Worm (Caenorhabditis elegans): Measurements from ENCODE around the gene abhd-3.1.
A peak's percentile ranks its signal among the peaks of the same experiment; 100 is the strongest.

The abhd-3.1 gene

ce11 chrV:19955171-19955570 lies at the start of gene abhd-3.1:
Gene abhd-3.1 (plus strand): TSS chrV:19955488.
- TF ChIP-seq ztf-29 (GFP tag; IDR thresholded peaks at IDR 0.05) (no peak), med-1 (GFP tag; optimal IDR thresholded peaks at IDR 0.05; ENCODE audit: insufficient read depth) (no peak), klf-2 (GFP tag; conservative IDR thresholded peaks at IDR 0.05) (no peak), cog-1 (tag; optimal IDR thresholded peaks at IDR 0.05) (no peak), T22C8.4 (GFP tag; IDR thresholded peaks at IDR 0.05) (no peak), ref-1 (GFP tag; conservative IDR thresholded peaks at IDR 0.05) (no peak), flt-1 (GFP tag; IDR thresholded peaks at IDR 0.05) (no peak), tab-1 (GFP tag; IDR thresholded peaks at IDR 0.05) (no peak), ztf-23 (GFP tag; IDR thresholded peaks at IDR 0.05) (no peak)

- no peak for TF ChIP-seq ztf-23 (GFP tag; IDR thresholded peaks at IDR 0.05)
- TF ChIP-seq med-1 (GFP tag; optimal IDR thresholded peaks at IDR 0.05; ENCODE audit: insufficient read depth): no peak
- peak; percentile 90 for TF ChIP-seq T22C8.4 (GFP tag; IDR thresholded peaks at IDR 0.05)
- no peak for TF ChIP-seq tab-1 (GFP tag; IDR thresholded peaks at IDR 0.05)
- TF ChIP-seq cog-1 (tag; optimal IDR thresholded peaks at IDR 0.05): no peak
- TF ChIP-seq klf-2 (GFP tag; conservative IDR thresholded peaks at IDR 0.05): no peak
These were observed 49.3 kb upstream of the abhd-3.1 start for ce11 chrV:19905988-19906387.

- TF ChIP-seq T22C8.4 (GFP tag; IDR thresholded peaks at IDR 0.05) (peak; percentile 92), klf-2 (GFP tag; conservative IDR thresholded peaks at IDR 0.05) (no peak), cog-1 (tag; optimal IDR thresholded peaks at IDR 0.05) (no peak), flt-1 (GFP tag; IDR thresholded peaks at IDR 0.05) (no peak), tab-1 (GFP tag; IDR thresholded peaks at IDR 0.05) (no peak), ztf-29 (GFP tag; IDR thresholded peaks at IDR 0.05) (no peak)
These were observed 47.9 kb upstream of the abhd-3.1 start, which contains the start of gene fars-2 for ce11 chrV:19907365-19907764. Gene fars-2 (minus strand): TSS chrV:19907434.

- TF ChIP-seq med-1 (GFP tag; optimal IDR thresholded peaks at IDR 0.05; ENCODE audit: insufficient read depth) (no peak), ref-1 (GFP tag; conservative IDR thresholded peaks at IDR 0.05) (no peak), flt-1 (GFP tag; IDR thresholded peaks at IDR 0.05) (no peak), klf-2 (GFP tag; conservative IDR thresholded peaks at IDR 0.05) (no peak), cog-1 (tag; optimal IDR thresholded peaks at IDR 0.05) (no peak), ztf-23 (GFP tag; IDR thresholded peaks at IDR 0.05) (no peak), tab-1 (GFP tag; IDR thresholded peaks at IDR 0.05) (no peak), T22C8.4 (GFP tag; IDR thresholded peaks at IDR 0.05) (no peak), ztf-29 (GFP tag; IDR thresholded peaks at IDR 0.05) (no peak)
These were observed 46.4 kb upstream of the abhd-3.1 start for ce11 chrV:19908854-19909253.

ce11 chrV:19909435-19909834 lies 45.9 kb upstream of the abhd-3.1 start:
- peak; percentile 90 for TF ChIP-seq T22C8.4 (GFP tag; IDR thresholded peaks at IDR 0.05)

- no peak for TF ChIP-seq ztf-29 (GFP tag; IDR thresholded peaks at IDR 0.05)
These were observed 39.2 kb upstream of the abhd-3.1 start, which contains the start of the genes chk-2 and Y60A3A.19 for ce11 chrV:19915973-19916605. Gene chk-2 (minus strand): TSS chrV:19916023. Gene Y60A3A.19 (plus strand): TSS chrV:19916555.

- no peak for TF ChIP-seq med-1 (GFP tag; optimal IDR thresholded peaks at IDR 0.05; ENCODE audit: insufficient read depth)
- TF ChIP-seq T22C8.4 (GFP tag; IDR thresholded peaks at IDR 0.05): no peak
- no peak for TF ChIP-seq ztf-29 (GFP tag; IDR thresholded peaks at IDR 0.05)
- TF ChIP-seq ref-1 (GFP tag; conservative IDR thresholded peaks at IDR 0.05): no peak
- TF ChIP-seq flt-1 (GFP tag; IDR thresholded peaks at IDR 0.05): no peak
- TF ChIP-seq cog-1 (tag; optimal IDR thresholded peaks at IDR 0.05): no peak
- no peak for TF ChIP-seq klf-2 (GFP tag; conservative IDR thresholded peaks at IDR 0.05)
- TF ChIP-seq ztf-23 (GFP tag; IDR thresholded peaks at IDR 0.05): no peak
These were observed 32.7 kb upstream of the abhd-3.1 start, which contains the start of gene Y60A3A.16 for ce11 chrV:19922613-19923012. Gene Y60A3A.16 (minus strand): TSS chrV:19922713.

ce11 chrV:19923924-19924323 lies 31.4 kb upstream of the abhd-3.1 start, which contains the start of gene skr-4:
Gene skr-4 (plus strand): TSS chrV:19924224.
- TF ChIP-seq tab-1 (GFP tag; IDR thresholded peaks at IDR 0.05) (no peak), med-1 (GFP tag; optimal IDR thresholded peaks at IDR 0.05; ENCODE audit: insufficient read depth) (no peak), klf-2 (GFP tag; conservative IDR thresholded peaks at IDR 0.05) (no peak), ztf-23 (GFP tag; IDR thresholded peaks at IDR 0.05) (no peak), cog-1 (tag; optimal IDR thresholded peaks at IDR 0.05) (no peak), ztf-29 (GFP tag; IDR thresholded peaks at IDR 0.05) (no peak), T22C8.4 (GFP tag; IDR thresholded peaks at IDR 0.05) (no peak), ref-1 (GFP tag; conservative IDR thresholded peaks at IDR 0.05) (no peak), flt-1 (GFP tag; IDR thresholded peaks at IDR 0.05) (no peak)

ce11 chrV:19934223-19934622 lies 21.1 kb upstream of the abhd-3.1 start, which contains the start of gene algn-7:
Gene algn-7 (minus strand): TSS chrV:19934323.
- TF ChIP-seq tab-1 (GFP tag; IDR thresholded peaks at IDR 0.05) (no peak), ztf-29 (GFP tag; IDR thresholded peaks at IDR 0.05) (no peak), ztf-23 (GFP tag; IDR thresholded peaks at IDR 0.05) (no peak)

ce11 chrV:19936945-19937344 lies 18.3 kb upstream of the abhd-3.1 start:
- TF ChIP-seq cog-1 (tag; optimal IDR thresholded peaks at IDR 0.05) (no peak), flt-1 (GFP tag; IDR thresholded peaks at IDR 0.05) (no peak), klf-2 (GFP tag; conservative IDR thresholded peaks at IDR 0.05) (no peak), tab-1 (GFP tag; IDR thresholded peaks at IDR 0.05) (no peak), ref-1 (GFP tag; conservative IDR thresholded peaks at IDR 0.05) (no peak), T22C8.4 (GFP tag; IDR thresholded peaks at IDR 0.05) (no peak), ztf-29 (GFP tag; IDR thresholded peaks at IDR 0.05) (no peak), ztf-23 (GFP tag; IDR thresholded peaks at IDR 0.05) (no peak), med-1 (GFP tag; optimal IDR thresholded peaks at IDR 0.05; ENCODE audit: insufficient read depth) (no peak)
